Worm (Caenorhabditis elegans): ENCODE results near the gene ins-32.

- TF ChIP-seq C08G9.2 (tag; optimal IDR thresholded peaks at IDR 0.05) (no peak), ceh-31 (tag; optimal IDR thresholded peaks at IDR 0.05) (no peak), ama-1 (optimal IDR thresholded peaks at IDR 0.05) (no peak), tbx-2 (tag; optimal IDR thresholded peaks at IDR 0.05) (no peak), fkh-10 (GFP tag; optimal IDR thresholded peaks at IDR 0.05) (no peak), unc-42 (tag; optimal IDR thresholded peaks at IDR 0.05) (no peak), elt-2 (tag; optimal IDR thresholded peaks at IDR 0.05) (no peak), ceh-2 (tag; optimal IDR thresholded peaks at IDR 0.05) (no peak), ceh-6 (GFP tag; optimal IDR thresholded peaks at IDR 0.05) (no peak), nhr-11 (tag; optimal IDR thresholded peaks at IDR 0.05) (no peak)
These were observed 36.4 kb upstream of the ins-32 start, which contains the start of gene C17A2.4 for ce11 chrII:3839562-3839961.
